Worm (Caenorhabditis elegans) whole organism, L4 larva: ENCODE data around the gene C15B12.9.

Experiments
- R02D3.7 ChIP-seq: fragments of 150-350 bp; sonication (generic microtip); optimal IDR thresholded peaks from 3 replicates; lab custom pipeline; 2014; ENCODE audit warnings: missing biosample characterization, missing genetic modification characterization
- T20F7.1 ChIP-seq: fragments of 200-800 bp; sonication (Bioruptor generic); optimal IDR thresholded peaks from 2 replicates; lab custom pipeline; 2018; ENCODE audit warnings: mild to moderate bottlenecking, missing genetic modification characterization, missing compliant biosample characterization
- T26A8.4 ChIP-seq: fragments of 200-800 bp; sonication (Bioruptor generic); IDR thresholded peaks from 2 replicates; pipeline ENCODE4 v1.3.6; 2022; ENCODE audit warnings: missing genetic modification characterization, missing compliant biosample characterization
- Y75B8A.6 ChIP-seq: fragments of 200-800 bp; sonication (Bioruptor generic); IDR thresholded peaks from 2 replicates; pipeline ENCODE4 v1.3.6; 2022; ENCODE audit warnings: missing genetic modification reagents, missing genetic modification characterization, missing compliant biosample characterization
- aha-1 ChIP-seq: fragments of 150-350 bp; peaks from one replicate; lab custom pipeline; 2014; ENCODE audit warnings: missing biosample characterization, missing genetic modification characterization
- cey-2 ChIP-seq: sonication (generic microtip); optimal IDR thresholded peaks from 3 replicates; lab custom pipeline; 2017; ENCODE audit warnings: missing genetic modification characterization, mild to moderate bottlenecking, missing compliant biosample characterization, antibody characterized with exemption, borderline replicate concordance; ENCODE audit not compliant: insufficient read depth
- ctbp-1 ChIP-seq: fragments of 200-800 bp; sonication (Bioruptor generic); IDR thresholded peaks from 2 replicates; pipeline ENCODE4 v1.3.6; 2022; ENCODE audit warnings: missing genetic modification reagents, missing genetic modification characterization, missing compliant biosample characterization
- daf-12 ChIP-seq: fragments of 150-350 bp; optimal IDR thresholded peaks from 2 replicates; lab custom pipeline; 2014; ENCODE audit warnings: missing biosample characterization, missing genetic modification reagents, missing genetic modification characterization
- daf-16 ChIP-seq, 3 experiments: sonication (generic microtip); optimal IDR thresholded peaks; 2 replicates each; lab custom pipeline; 2016 to 2017; ENCODE audit warnings: missing genetic modification characterization in 3 of 3, missing genetic modification reagents in 3 of 3, mild to moderate bottlenecking in 2 of 3, missing compliant biosample characterization in 2 of 3, missing biosample characterization in 1 of 3, moderate library complexity in 1 of 3
- dmd-6 ChIP-seq: fragments of 200-800 bp; sonication (Bioruptor generic); IDR thresholded peaks from 2 replicates; pipeline ENCODE4 v1.3.6; 2022; ENCODE audit warnings: missing genetic modification reagents, missing genetic modification characterization, missing compliant biosample characterization
- dve-1 ChIP-seq: sonication (generic microtip); optimal IDR thresholded peaks from 2 replicates; lab custom pipeline; 2017; ENCODE audit warnings: antibody characterized with exemption, mild to moderate bottlenecking, missing genetic modification characterization, missing compliant biosample characterization; ENCODE audit not compliant: insufficient read depth
- egl-27 ChIP-seq: sonication (generic microtip); optimal IDR thresholded peaks from 3 replicates; lab custom pipeline; 2017; ENCODE audit warnings: missing biosample characterization, missing genetic modification reagents, missing genetic modification characterization
- lin-15B ChIP-seq: fragments of 150-350 bp; sonication (generic microtip); optimal IDR thresholded peaks from 3 replicates; lab custom pipeline; 2014; ENCODE audit warnings: missing biosample characterization, missing genetic modification characterization
- madf-9 ChIP-seq: fragments of 200-800 bp; sonication (Bioruptor generic); conservative IDR thresholded peaks from 2 replicates; pipeline ENCODE4 v1.3.6; 2022; ENCODE audit warnings: missing genetic modification reagents, missing genetic modification characterization, missing compliant biosample characterization
- mdl-1 ChIP-seq, 2 experiments: fragments of 150-350 bp in 1 of 2; sonication (generic microtip) in 1 of 2; optimal IDR thresholded peaks; 2 replicates each; lab custom pipeline; 2014 to 2017; ENCODE audit warnings: missing biosample characterization in 2 of 2, missing genetic modification characterization in 2 of 2
- mxl-3 ChIP-seq: fragments of 200-800 bp; sonication (Bioruptor generic); optimal IDR thresholded peaks from 2 replicates; lab custom pipeline; 2018; ENCODE audit warnings: mild to moderate bottlenecking, missing genetic modification characterization, missing compliant biosample characterization
- nhr-11 ChIP-seq: fragments of 150-350 bp; optimal IDR thresholded peaks from 2 replicates; lab custom pipeline; 2014; ENCODE audit warnings: missing biosample characterization, missing genetic modification characterization
- nhr-28 ChIP-seq: fragments of 150-350 bp; optimal IDR thresholded peaks from 2 replicates; lab custom pipeline; 2014; ENCODE audit warnings: missing biosample characterization, missing genetic modification characterization
- pha-4 ChIP-seq, 2 experiments: fragments of 150-350 bp in 1 of 2; fragments of 200-800 bp in 1 of 2; sonication (Bioruptor generic) in 1 of 2; IDR thresholded peaks in 1 of 2; optimal IDR thresholded peaks in 1 of 2; 2 replicates each; pipeline versions ENCODE4 v1.3.6 to Lab custom; 2014 to 2022; ENCODE audit warnings: missing genetic modification characterization in 2 of 2, missing genetic modification reagents in 2 of 2, missing biosample characterization in 1 of 2, missing compliant biosample characterization in 1 of 2
- php-3 ChIP-seq: fragments of 200-800 bp; sonication (Bioruptor generic); IDR thresholded peaks from 2 replicates; pipeline ENCODE4 v1.3.6; 2022; ENCODE audit warnings: missing genetic modification reagents, missing genetic modification characterization, missing compliant biosample characterization
- pqm-1 ChIP-seq: sonication (generic microtip); optimal IDR thresholded peaks from 2 replicates; lab custom pipeline; 2017; ENCODE audit warnings: missing biosample characterization, missing genetic modification characterization
- set-16 ChIP-seq: fragments of 200-800 bp; sonication (Bioruptor generic); IDR thresholded peaks from 2 replicates; pipeline ENCODE4 v1.3.6; 2022; ENCODE audit warnings: missing genetic modification reagents, missing genetic modification characterization, missing compliant biosample characterization
- snpc-1.2 ChIP-seq: fragments of 200-800 bp; sonication (Bioruptor generic); IDR thresholded peaks from 2 replicates; pipeline ENCODE4 v1.3.6; 2022; ENCODE audit warnings: missing genetic modification reagents, missing genetic modification characterization, missing compliant biosample characterization
- tra-1 ChIP-seq: fragments of 200-800 bp; sonication (Bioruptor generic); IDR thresholded peaks from 2 replicates; pipeline ENCODE4 v1.3.6; 2022; ENCODE audit warnings: missing genetic modification reagents, missing genetic modification characterization, missing compliant biosample characterization
- unc-130 ChIP-seq: sonication (generic microtip); optimal IDR thresholded peaks from 2 replicates; lab custom pipeline; 2016; ENCODE audit warnings: missing genetic modification reagents, missing genetic modification characterization, missing compliant biosample characterization
- unc-62 ChIP-seq, 3 experiments: fragments of 150-350 bp in 1 of 3; sonication (generic microtip); optimal IDR thresholded peaks in 2 of 3; peaks in 1 of 3; 1 replicate in 1 of 3; 2 replicates in 2 of 3; lab custom pipeline; 2014 to 2017; ENCODE audit warnings: missing biosample characterization in 3 of 3, missing genetic modification characterization in 3 of 3, missing genetic modification reagents in 3 of 3, missing genotype in 1 of 3

C15B12.9 gene

DNA sequence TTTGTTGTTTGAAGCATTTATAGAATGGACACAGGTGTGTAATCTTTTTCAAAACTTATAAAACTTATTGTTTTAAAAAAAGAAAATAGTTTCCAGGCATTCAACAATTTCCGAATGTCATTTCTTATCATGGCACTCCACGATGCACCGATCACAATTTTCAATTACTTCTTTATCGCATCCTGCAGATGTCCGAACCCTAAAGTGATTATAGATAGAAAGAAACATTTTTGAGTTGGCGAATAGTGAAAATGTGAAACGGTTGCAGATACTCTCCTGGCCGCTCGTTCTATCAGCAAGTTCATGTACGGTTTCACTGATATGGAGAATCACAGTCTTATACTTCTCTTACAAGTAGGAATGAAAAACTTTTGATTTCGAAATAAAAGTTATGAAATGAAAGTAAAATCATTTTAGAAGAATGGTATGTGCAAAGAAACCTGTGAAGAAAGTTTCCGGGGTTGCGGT is 5.6 kb upstream of the C15B12.9 start, which contains the start of gene C15B12.2:
C15B12.2 (plus strand) TSS at position 418 of the 468 bp plus-strand sequence.
- peak; percentile 68 for TF ChIP-seq aha-1 (tag; lab: Kevin White, UChicago)
- peak; percentile 15 for TF ChIP-seq nhr-28
- TF ChIP-seq egl-27 (tag; lab: Kevin White, UChicago) = no peak
- no peak for TF ChIP-seq daf-16 (GFP tag; optimal IDR thresholded peaks at IDR 0.05; lab: Kevin White, UChicago)
- TF ChIP-seq daf-16 (tag; optimal IDR thresholded peaks at IDR 0.05; lab: Kevin White, UChicago) = peak; percentile 56
- TF ChIP-seq mxl-3 (GFP tag; lab: Kevin White, UChicago) = peak; percentile 18
- peak; percentile 84 for TF ChIP-seq pqm-1 (tag; lab: Kevin White, UChicago)
- TF ChIP-seq dve-1 (tag; lab: Kevin White, UChicago) = peak; percentile 54
- peak in 1 of 2 experiments; percentile 22 for TF ChIP-seq mdl-1 (tag; optimal IDR thresholded peaks at IDR 0.05; lab: Kevin White, UChicago)
- TF ChIP-seq daf-12 (tag; lab: Kevin White, UChicago) = no peak
- no peak for TF ChIP-seq nhr-11 (tag; lab: Kevin White, UChicago)
- TF ChIP-seq dmd-6 (GFP tag; lab: Robert Waterston, UW) = peak; percentile 68
- TF ChIP-seq Y75B8A.6 (GFP tag; lab: Robert Waterston, UW) = no peak
- TF ChIP-seq set-16 (GFP tag; lab: Robert Waterston, UW) = no peak
- TF ChIP-seq, all 104 proteins: peak for 8

- TF ChIP-seq unc-62 (GFP tag; optimal IDR thresholded peaks at IDR 0.05 in 1 of 2; lab: Kevin White, UChicago) (peak in 1 of 2 experiments; percentile 57), unc-62 (tag; optimal IDR thresholded peaks at IDR 0.05; lab: Kevin White, UChicago) (no peak), pha-4 (GFP tag; IDR thresholded peaks at IDR 0.05; lab: Robert Waterston, UW) (no peak), pha-4 (tag; optimal IDR thresholded peaks at IDR 0.05; lab: Kevin White, UChicago) (no peak)
These were observed 1.1 kb upstream of the C15B12.9 start, which contains the start of gene C15B12.3 for ce11 chrX:6467462-6467861. Gene C15B12.3 (minus strand): TSS chrX:6467562.

DNA sequence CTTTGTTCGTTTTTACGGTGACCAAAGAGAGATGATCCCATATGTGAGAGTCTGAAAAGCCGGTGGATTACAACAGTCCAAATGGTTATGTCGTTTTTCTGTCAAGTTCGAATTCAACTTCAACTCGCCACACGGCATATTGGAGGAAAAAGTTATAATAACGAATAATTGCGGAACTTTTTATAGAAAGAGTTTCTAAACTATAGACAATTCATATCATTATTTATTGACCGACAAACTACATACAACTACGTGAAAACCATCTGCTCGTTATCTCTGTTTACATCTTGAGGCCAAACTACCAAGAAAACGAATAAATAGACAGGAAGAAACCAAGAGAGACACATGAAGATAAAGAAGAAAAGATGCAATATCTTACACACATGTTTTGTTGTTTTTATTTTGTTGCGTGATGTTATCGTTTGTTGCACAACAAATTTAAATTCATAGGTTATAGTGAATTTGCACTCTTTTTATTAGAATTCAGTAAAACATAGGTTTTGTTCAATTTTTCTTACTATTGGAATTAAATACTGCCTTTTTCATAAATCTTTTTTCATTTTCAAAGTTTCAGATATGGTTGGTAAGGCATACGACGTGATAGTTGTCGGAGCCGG is 5.2 kb downstream of the C15B12.9 start, which contains the start of the genes C15B12.4 and C15B12.8:
C15B12.4 (minus strand) TSS at position 51 of the 617 bp plus-strand sequence.
C15B12.8 (plus strand) TSS at position 567 of the 617 bp plus-strand sequence.
- peak in 1 of 2 experiments; percentile 87 for TF ChIP-seq daf-16 (GFP tag; optimal IDR thresholded peaks at IDR 0.05; lab: Kevin White, UChicago)
- TF ChIP-seq daf-16 (tag; optimal IDR thresholded peaks at IDR 0.05; lab: Kevin White, UChicago) = no peak
- no peak for TF ChIP-seq mdl-1 (tag; optimal IDR thresholded peaks at IDR 0.05; lab: Kevin White, UChicago)
- no peak for TF ChIP-seq unc-130 (GFP tag; lab: Kevin White, UChicago)
- TF ChIP-seq unc-62 (GFP tag; optimal IDR thresholded peaks at IDR 0.05 in 1 of 2; lab: Kevin White, UChicago) = peak in 1 of 2 experiments; percentile 17
- no peak for TF ChIP-seq unc-62 (tag; optimal IDR thresholded peaks at IDR 0.05; lab: Kevin White, UChicago)
- no peak for TF ChIP-seq tra-1 (GFP tag; lab: Robert Waterston, UW)
- TF ChIP-seq, all 104 proteins: peak for 2

- TF ChIP-seq ctbp-1 (GFP tag; lab: Robert Waterston, UW) = no peak
- peak; percentile 36 for TF ChIP-seq dve-1 (tag; lab: Kevin White, UChicago)
- no peak for TF ChIP-seq cey-2 (tag; lab: Kevin White, UChicago)
- TF ChIP-seq T26A8.4 (GFP tag; lab: Robert Waterston, UW) = no peak
- TF ChIP-seq pqm-1 (tag; lab: Kevin White, UChicago) = peak; percentile 16
- peak; percentile 70 for TF ChIP-seq php-3 (GFP tag; lab: Robert Waterston, UW)
- TF ChIP-seq nhr-28 = peak; percentile 22
These were observed 7.9 kb downstream of the C15B12.9 start, which contains the start of gene C15B12.1 for ce11 chrX:6476540-6476939. Gene C15B12.1 (plus strand): TSS chrX:6476810.

ce11 chrX:6484780-6485179 is 16.2 kb downstream of the C15B12.9 start, which contains the start of gene gar-1:
Gene gar-1 (minus strand): TSS chrX:6484880.
- TF ChIP-seq T20F7.1 (GFP tag; lab: Kevin White, UChicago) (no peak), R02D3.7 (tag; lab: Kevin White, UChicago) (no peak)
- TF ChIP-seq, all 104 proteins: peak for 0

DNA sequence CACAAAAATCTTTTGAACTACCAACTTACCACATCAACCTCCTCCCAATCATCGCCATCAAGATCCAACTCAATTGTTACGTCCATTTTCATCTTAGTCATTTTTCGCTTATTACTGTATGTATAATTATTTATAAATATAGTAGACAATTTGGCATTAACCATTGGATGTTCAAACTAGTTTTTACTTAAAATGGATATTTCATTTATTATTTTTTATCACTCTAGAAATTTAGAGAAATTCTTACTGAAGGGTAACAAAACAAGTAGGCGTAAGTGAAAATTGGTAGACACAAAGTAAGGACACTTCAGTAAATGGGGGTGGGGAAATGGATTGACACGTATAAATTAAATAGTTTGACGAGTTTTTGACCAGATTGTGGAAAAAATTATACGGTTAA is 31.1 kb downstream of the C15B12.9 start, which contains the start of gene actl-1:
actl-1 (minus strand) TSS at position 101 of the 400 bp plus-strand sequence.
- TF ChIP-seq lin-15B (no peak), madf-9 (GFP tag; lab: Robert Waterston, UW) (no peak), snpc-1.2 (GFP tag; lab: Robert Waterston, UW) (no peak)
